Worm (Caenorhabditis elegans): ENCODE results near the gene cest-9.2.

ce11 chrX:12270841-12271240 is 48.9 kb downstream of the cest-9.2 start, which contains the start of gene otpl-8:
- no peak for TF ChIP-seq dao-5 (tag; optimal IDR thresholded peaks at IDR 0.05)
- TF ChIP-seq him-1 (tag; optimal IDR thresholded peaks at IDR 0.05), result no peak
- TF ChIP-seq W03F9.2 (tag; optimal IDR thresholded peaks at IDR 0.05), result no peak

Measured in whole organism, L4/young adult.